Worm (Caenorhabditis elegans): ENCODE results near the gene ZK673.1.

DNA sequence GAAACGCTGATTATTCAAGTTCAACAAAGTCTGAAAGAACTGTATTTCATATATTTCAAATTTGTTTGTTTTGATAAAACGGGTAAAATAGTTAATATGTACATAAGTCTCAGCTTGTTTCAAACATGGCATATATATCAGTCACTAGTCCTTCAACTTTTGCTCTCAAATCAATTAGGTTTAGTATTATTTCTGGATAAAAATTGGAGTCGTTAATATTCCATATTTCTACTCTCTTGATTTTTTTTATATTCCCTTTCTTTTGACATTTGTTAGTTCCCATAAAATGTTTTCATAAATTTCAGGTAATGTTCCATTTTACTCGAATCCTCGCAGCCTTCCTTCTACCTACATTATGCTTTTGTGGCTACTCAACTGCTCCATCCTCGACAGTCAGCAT lies 7.1 kb upstream of the ZK673.1 start, which contains the start of gene cut-4:
- no peak for TF ChIP-seq klf-2 (GFP tag; conservative IDR thresholded peaks at IDR 0.05)
- TF ChIP-seq tab-1 (GFP tag; IDR thresholded peaks at IDR 0.05), result no peak
- TF ChIP-seq cog-1 (tag; optimal IDR thresholded peaks at IDR 0.05), result no peak
- no peak for TF ChIP-seq ref-1 (GFP tag; conservative IDR thresholded peaks at IDR 0.05)
- TF ChIP-seq T22C8.4 (GFP tag; IDR thresholded peaks at IDR 0.05), result no peak
